Fruit fly (Drosophila melanogaster): Measurements from ENCODE around the gene Ugt36A1.

DNA sequence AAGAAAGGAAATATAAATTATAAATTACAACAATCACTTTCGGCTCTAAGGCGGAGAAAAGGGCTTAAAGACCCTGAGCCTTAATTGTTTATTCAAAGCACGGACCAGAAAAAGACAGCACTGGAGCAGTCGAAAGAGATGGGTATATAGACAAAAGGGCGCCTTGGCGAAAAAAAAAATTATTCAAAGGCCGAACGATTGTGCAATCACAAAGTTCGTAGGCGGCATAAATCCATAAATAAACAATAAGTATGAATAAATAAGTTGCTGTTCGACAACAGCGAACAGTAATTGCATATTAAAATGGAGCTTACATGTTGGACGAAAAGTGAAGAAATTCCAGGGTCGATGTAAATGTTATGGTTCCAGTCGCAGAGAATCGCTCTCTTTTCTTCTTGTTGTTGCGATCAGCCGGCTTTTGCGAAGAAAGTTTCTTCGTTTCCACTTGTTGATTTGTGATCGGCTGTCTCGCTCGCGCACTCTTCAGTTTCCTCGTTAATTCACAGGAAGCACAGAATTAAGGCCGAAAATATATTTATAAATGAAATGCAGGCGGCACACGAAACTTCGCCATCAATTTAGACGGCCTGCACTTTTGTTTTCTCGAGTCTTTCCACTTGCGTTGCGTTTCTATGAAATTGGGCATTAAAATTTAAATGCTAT is 36.2 kb downstream of the Ugt36A1 start:
- no peak for TF ChIP-seq lilli (GFP tag; optimal IDR thresholded peaks at IDR 0.05)
- no peak for TF ChIP-seq dati (GFP tag; IDR thresholded peaks at IDR 0.05)
- no peak for TF ChIP-seq repo (GFP tag; optimal IDR thresholded peaks at IDR 0.05)
- TF ChIP-seq Lpt (GFP tag; optimal IDR thresholded peaks at IDR 0.05) = no peak
- no peak for TF ChIP-seq pros (GFP tag; optimal IDR thresholded peaks at IDR 0.05)
- TF ChIP-seq YL-1 (GFP tag; optimal IDR thresholded peaks at IDR 0.05) = no peak
- TF ChIP-seq eve (GFP tag; optimal IDR thresholded peaks at IDR 0.05) = no peak
- no peak for TF ChIP-seq CG11696 (GFP tag; IDR thresholded peaks at IDR 0.05)
- TF ChIP-seq Blimp-1 (GFP tag; optimal IDR thresholded peaks at IDR 0.05) = no peak
- TF ChIP-seq gcm2 (GFP tag; optimal IDR thresholded peaks at IDR 0.05) = no peak
- TF ChIP-seq CG16863 (GFP tag; optimal IDR thresholded peaks at IDR 0.05) = no peak
